Fruit fly (Drosophila melanogaster) whole organism, prepupa: ENCODE data around the gene CG10353.
A peak's percentile ranks its signal among the peaks of the same experiment; 100 is the strongest.

Experiments
- CG10631 ChIP-seq: fragments of 200-800 bp; sonication (Bioruptor generic); optimal IDR thresholded peaks from 2 replicates; lab custom pipeline; 2016; ENCODE audit warnings: missing biosample characterization, missing genetic modification characterization
- CG10669 ChIP-seq: fragments of 200-800 bp; sonication (Bioruptor generic); optimal IDR thresholded peaks from 3 replicates; lab custom pipeline; 2018; ENCODE audit warnings: missing biosample characterization, mild to moderate bottlenecking, missing genetic modification characterization, moderate library complexity
- CG11294 ChIP-seq: fragments of 200-800 bp; sonication (Bioruptor generic); IDR thresholded peaks from 2 replicates; pipeline ENCODE4 v1.3.6; 2022; ENCODE audit warnings: missing biosample characterization, missing genetic modification characterization
- CG11762 ChIP-seq: fragments of 200-800 bp; sonication (Bioruptor generic); optimal IDR thresholded peaks from 3 replicates; lab custom pipeline; 2016; ENCODE audit warnings: missing biosample characterization, missing genetic modification characterization; ENCODE audit not compliant: insufficient read depth
- CG15336 ChIP-seq: fragments of 200-800 bp; sonication (Bioruptor generic); IDR thresholded peaks from 2 replicates; pipeline ENCODE4 v1.3.6; 2022; ENCODE audit warnings: missing biosample characterization, missing genetic modification characterization
- CG16779 ChIP-seq: fragments of 200-800 bp; sonication (Bioruptor generic); optimal IDR thresholded peaks from 3 replicates; lab custom pipeline; 2017; ENCODE audit warnings: missing biosample characterization, mild to moderate bottlenecking, missing genetic modification characterization
- CG32006 ChIP-seq: fragments of 200-800 bp; sonication (Bioruptor generic); optimal IDR thresholded peaks from 3 replicates; lab custom pipeline; 2017; ENCODE audit warnings: missing biosample characterization, mild to moderate bottlenecking, missing genetic modification characterization
- CG3919 ChIP-seq: fragments of 200-800 bp; sonication (Bioruptor generic); optimal IDR thresholded peaks from 3 replicates; lab custom pipeline; 2016; ENCODE audit warnings: missing biosample characterization, missing genetic modification characterization
- CG6276 ChIP-seq: fragments of 200-800 bp; sonication (Bioruptor generic); optimal IDR thresholded peaks from 2 replicates; lab custom pipeline; 2017; ENCODE audit warnings: missing biosample characterization, mild to moderate bottlenecking, missing genetic modification characterization
- CG6792 ChIP-seq: fragments of 200-800 bp; sonication (Bioruptor generic); optimal IDR thresholded peaks from 3 replicates; lab custom pipeline; 2016; ENCODE audit warnings: missing biosample characterization, missing genetic modification characterization
- CG6808 ChIP-seq: fragments of 200-800 bp; sonication (Bioruptor generic); optimal IDR thresholded peaks from 3 replicates; lab custom pipeline; 2017; ENCODE audit warnings: missing biosample characterization, missing genetic modification characterization, mild to moderate bottlenecking, moderate library complexity, missing genetic modification reagents
- CG7368 ChIP-seq: fragments of 200-800 bp; sonication (Bioruptor generic); optimal IDR thresholded peaks from 3 replicates; lab custom pipeline; 2016; ENCODE audit warnings: missing biosample characterization, missing genetic modification characterization
- CG8119 ChIP-seq: fragments of 200-800 bp; sonication (Bioruptor generic); IDR thresholded peaks from 3 replicates; pipeline ENCODE4 v1.3.6; 2022; ENCODE audit warnings: missing biosample characterization, missing genetic modification characterization
- CG8319 ChIP-seq: fragments of 200-800 bp; sonication (Bioruptor generic); optimal IDR thresholded peaks from 3 replicates; lab custom pipeline; 2016; ENCODE audit warnings: missing biosample characterization, missing genetic modification characterization
- CG9139 ChIP-seq: fragments of 200-800 bp; sonication (Bioruptor generic); optimal IDR thresholded peaks from 3 replicates; lab custom pipeline; 2017; ENCODE audit warnings: missing biosample characterization, mild to moderate bottlenecking, missing genetic modification characterization
- Eip78C ChIP-seq: fragments of 200-800 bp; sonication (Bioruptor generic); peaks from one replicate; lab custom pipeline; 2016; ENCODE audit warnings: missing biosample characterization, missing genetic modification characterization
- Eip93F ChIP-seq: fragments of 200-800 bp; sonication (Bioruptor generic); optimal IDR thresholded peaks from 2 replicates; lab custom pipeline; 2016; ENCODE audit warnings: missing biosample characterization, mild to moderate bottlenecking, missing genetic modification characterization
- Ets21C ChIP-seq: fragments of 200-800 bp; sonication (Bioruptor generic); optimal IDR thresholded peaks from 3 replicates; lab custom pipeline; 2016; ENCODE audit warnings: missing biosample characterization, missing genetic modification characterization
- Gug ChIP-seq: fragments of 200-800 bp; sonication (Bioruptor generic); IDR thresholded peaks from 2 replicates; pipeline ENCODE4 v1.3.6; 2022; ENCODE audit warnings: missing biosample characterization, missing genetic modification characterization
- Hr39 ChIP-seq: fragments of 200-800 bp; sonication (Bioruptor generic); optimal IDR thresholded peaks from 2 replicates; lab custom pipeline; 2016; ENCODE audit warnings: missing biosample characterization, missing genetic modification characterization
- Hr4 ChIP-seq: fragments of 200-800 bp; sonication (Bioruptor generic); optimal IDR thresholded peaks from 3 replicates; lab custom pipeline; 2016; ENCODE audit warnings: missing biosample characterization, missing genetic modification characterization
- Lpt ChIP-seq: fragments of 200-800 bp; sonication (Bioruptor generic); optimal IDR thresholded peaks from 3 replicates; lab custom pipeline; 2016; ENCODE audit warnings: missing biosample characterization, missing genetic modification characterization
- Met ChIP-seq: fragments of 200-800 bp; sonication (Bioruptor generic); optimal IDR thresholded peaks from 3 replicates; lab custom pipeline; 2016; ENCODE audit warnings: missing biosample characterization, missing genetic modification characterization
- OdsH ChIP-seq: fragments of 200-800 bp; sonication (Bioruptor generic); optimal IDR thresholded peaks from 3 replicates; lab custom pipeline; 2016; ENCODE audit warnings: missing biosample characterization, missing genetic modification characterization
- Sox102F ChIP-seq: fragments of 200-800 bp; sonication (Bioruptor generic); optimal IDR thresholded peaks from 2 replicates; lab custom pipeline; 2016; ENCODE audit warnings: missing biosample characterization, mild to moderate bottlenecking, missing genetic modification characterization
- Sox14 ChIP-seq: fragments of 200-800 bp; sonication (Bioruptor generic); optimal IDR thresholded peaks from 3 replicates; lab custom pipeline; 2016; ENCODE audit warnings: missing biosample characterization, missing genetic modification characterization
- Sox15 ChIP-seq: fragments of 200-800 bp; sonication (Bioruptor generic); optimal IDR thresholded peaks from 3 replicates; lab custom pipeline; 2016; ENCODE audit warnings: missing biosample characterization, missing genetic modification characterization
- achi ChIP-seq: fragments of 200-800 bp; sonication (Bioruptor generic); optimal IDR thresholded peaks from 3 replicates; lab custom pipeline; 2016; ENCODE audit warnings: missing biosample characterization, missing genetic modification characterization
- acj6 ChIP-seq: fragments of 200-800 bp; sonication (Bioruptor generic); optimal IDR thresholded peaks from 3 replicates; lab custom pipeline; 2016; ENCODE audit warnings: missing biosample characterization, missing genetic modification characterization
- dsx ChIP-seq: fragments of 200-800 bp; optimal IDR thresholded peaks from 3 replicates; lab custom pipeline; 2019; ENCODE audit warnings: missing biosample characterization, mild to moderate bottlenecking, missing genetic modification characterization, moderate library complexity; ENCODE audit not compliant: poor library complexity, severe bottlenecking
- eg ChIP-seq: fragments of 200-800 bp; sonication (Bioruptor generic); IDR thresholded peaks from 3 replicates; pipeline ENCODE4 v1.3.6; 2022; ENCODE audit warnings: missing biosample characterization, missing genetic modification characterization
- esn ChIP-seq: fragments of 200-800 bp; sonication (Bioruptor generic); optimal IDR thresholded peaks from 2 replicates; lab custom pipeline; 2016; ENCODE audit warnings: missing biosample characterization, mild to moderate bottlenecking, missing genetic modification characterization, moderate library complexity
- fd59A ChIP-seq: fragments of 200-800 bp; sonication (Bioruptor generic); optimal IDR thresholded peaks from 2 replicates; lab custom pipeline; 2017; ENCODE audit warnings: missing biosample characterization, mild to moderate bottlenecking, missing genetic modification characterization, missing genetic modification reagents
- fd85E ChIP-seq: fragments of 200-800 bp; sonication (Bioruptor generic); optimal IDR thresholded peaks from 3 replicates; lab custom pipeline; 2016; ENCODE audit warnings: missing biosample characterization, missing genetic modification characterization
- net ChIP-seq: fragments of 200-800 bp; sonication (Bioruptor generic); optimal IDR thresholded peaks from 3 replicates; lab custom pipeline; 2016; ENCODE audit warnings: missing biosample characterization, missing genetic modification characterization
- pdm3 ChIP-seq: fragments of 200-800 bp; sonication (Bioruptor generic); optimal IDR thresholded peaks from 3 replicates; lab custom pipeline; 2016; ENCODE audit warnings: missing biosample characterization, missing genetic modification characterization
- salr ChIP-seq, 2 experiments: fragments of 200-800 bp; sonication (Bioruptor generic); optimal IDR thresholded peaks; 3 replicates each; lab custom pipeline; 2016 to 2018; ENCODE audit warnings: missing biosample characterization in 2 of 2, missing genetic modification characterization in 2 of 2, mild to moderate bottlenecking in 1 of 2
- ss ChIP-seq, 2 experiments: fragments of 200-800 bp; sonication (Bioruptor generic); optimal IDR thresholded peaks; 2 replicates in 1 of 2; 3 replicates in 1 of 2; lab custom pipeline; 2017 to 2018; ENCODE audit warnings: mild to moderate bottlenecking in 2 of 2, missing biosample characterization in 2 of 2, missing genetic modification characterization in 2 of 2, moderate library complexity in 1 of 2
- svp ChIP-seq: fragments of 200-800 bp; sonication (Bioruptor generic); peaks from one replicate; lab custom pipeline; 2016; ENCODE audit warnings: missing biosample characterization, missing genetic modification characterization
- topi ChIP-seq: fragments of 200-800 bp; sonication (Bioruptor generic); optimal IDR thresholded peaks from 3 replicates; lab custom pipeline; 2016; ENCODE audit warnings: missing biosample characterization, missing genetic modification characterization
- vri ChIP-seq: fragments of 200-800 bp; sonication (Bioruptor generic); optimal IDR thresholded peaks from 3 replicates; lab custom pipeline; 2016; ENCODE audit warnings: missing biosample characterization, mild to moderate bottlenecking, missing genetic modification characterization

CG10353 gene

dm6 chrX:11925213-11925612 is 38.3 kb upstream of the CG10353 start (continued):
- no peak for TF ChIP-seq Lpt (GFP tag; lab: Kevin White, UChicago)
- peak; percentile 78 for TF ChIP-seq CG15336 (GFP tag; lab: Robert Waterston, UW)
- TF ChIP-seq CG6792 (GFP tag; lab: Kevin White, UChicago), result peak; percentile 48
- peak; percentile 62 for TF ChIP-seq Ets21C
- peak; percentile 60 for TF ChIP-seq esn (GFP tag; lab: Kevin White, UChicago)
- TF ChIP-seq CG11294, result peak; percentile 29; the same call in 1 of the 2 replicates
- TF ChIP-seq vri (GFP tag; lab: Kevin White, UChicago), result peak; percentile 45
- TF ChIP-seq Hr39, result peak; percentile 62
- TF ChIP-seq Eip93F, result peak; percentile 68
- no peak for TF ChIP-seq ss (GFP tag; optimal IDR thresholded peaks at IDR 0.05; lab: Kevin White, UChicago)
- TF ChIP-seq CG10631 (GFP tag; lab: Kevin White, UChicago), result peak; percentile 12
- TF ChIP-seq net (GFP tag; lab: Kevin White, UChicago), result peak; percentile 36
- peak; percentile 18 for TF ChIP-seq CG8319 (GFP tag; lab: Kevin White, UChicago)
- peak; percentile 45 for TF ChIP-seq CG11762
- TF ChIP-seq topi (GFP tag; lab: Kevin White, UChicago), result peak; percentile 78
- peak; percentile 25 for TF ChIP-seq achi (GFP tag; lab: Kevin White, UChicago)
- TF ChIP-seq Hr4, result peak; percentile 28
- TF ChIP-seq CG3919 (GFP tag; lab: Kevin White, UChicago), result peak; percentile 65
- no peak for TF ChIP-seq CG10669
- TF ChIP-seq, all 60 proteins: peak for 38

- TF ChIP-seq Met (GFP tag; lab: Kevin White, UChicago) (peak; percentile 2), eg (0 out of 3 replicates have a peak, but pooled peaks have one; percentile 34), achi (GFP tag; lab: Kevin White, UChicago) (peak; percentile 6), Hr4 (peak; percentile 9), CG6808 (no peak), Gug (no peak), CG32006 (GFP tag; lab: Kevin White, UChicago) (peak; percentile 40), CG6276 (GFP tag; lab: Kevin White, UChicago) (peak; percentile 34), CG15336 (GFP tag; lab: Robert Waterston, UW) (peak; percentile 28; the same call in 1 of the 2 replicates)
Observed at dm6 chrX:11924562-11924961, 37.6 kb upstream of the CG10353 start, which contains the start of gene Sclp. Sclp (minus strand) TSS chrX:11924662.

dm6 chrX:11923698-11924097 is 36.7 kb upstream of the CG10353 start:
- TF ChIP-seq Eip93F, result peak; percentile 23
- peak; percentile 5 for TF ChIP-seq vri (GFP tag; lab: Kevin White, UChicago)
- TF ChIP-seq CG10669, result no peak
- TF ChIP-seq Eip78C, result peak; percentile 58

- TF ChIP-seq fd85E, result no peak
- TF ChIP-seq Hr4, result no peak
- no peak for TF ChIP-seq CG8119 (GFP tag; lab: Robert Waterston, UW)
- TF ChIP-seq Eip78C, result peak; percentile 70
- peak; percentile 30 for TF ChIP-seq Eip93F
- no peak for TF ChIP-seq Ets21C
- TF ChIP-seq dsx, result no peak
- TF ChIP-seq Hr39, result no peak
- no peak for TF ChIP-seq salr (GFP tag; optimal IDR thresholded peaks at IDR 0.05; lab: Kevin White, UChicago)
- TF ChIP-seq CG7368 (GFP tag; lab: Kevin White, UChicago), result no peak
- TF ChIP-seq CG32006 (GFP tag; lab: Kevin White, UChicago), result peak; percentile 6
- no peak for TF ChIP-seq Sox102F
- TF ChIP-seq Lpt (GFP tag; lab: Kevin White, UChicago), result no peak
- TF ChIP-seq vri (GFP tag; lab: Kevin White, UChicago), result peak; percentile 13
- TF ChIP-seq CG9139 (GFP tag; lab: Kevin White, UChicago), result no peak
- no peak for TF ChIP-seq Sox15 (GFP tag; lab: Kevin White, UChicago)
- TF ChIP-seq CG10631 (GFP tag; lab: Kevin White, UChicago), result no peak
- TF ChIP-seq CG16779 (tag; lab: Kevin White, UChicago), result no peak
- no peak for TF ChIP-seq pdm3 (GFP tag; lab: Kevin White, UChicago)
- TF ChIP-seq esn (GFP tag; lab: Kevin White, UChicago), result no peak
- TF ChIP-seq ss (GFP tag; optimal IDR thresholded peaks at IDR 0.05; lab: Kevin White, UChicago), result no peak
- TF ChIP-seq acj6 (GFP tag; lab: Kevin White, UChicago), result no peak
- TF ChIP-seq CG3919 (GFP tag; lab: Kevin White, UChicago), result no peak
- TF ChIP-seq OdsH (GFP tag; lab: Kevin White, UChicago), result no peak
- no peak for TF ChIP-seq Gug
- no peak for TF ChIP-seq CG6276 (GFP tag; lab: Kevin White, UChicago)
- TF ChIP-seq svp, result no peak
- TF ChIP-seq CG11294, result no peak
- no peak for TF ChIP-seq net (GFP tag; lab: Kevin White, UChicago)
- no peak for TF ChIP-seq fd59A (GFP tag; lab: Kevin White, UChicago)
- no peak for TF ChIP-seq Sox14 (GFP tag; lab: Kevin White, UChicago)
- no peak for TF ChIP-seq CG8319 (GFP tag; lab: Kevin White, UChicago)
- TF ChIP-seq CG11762, result no peak
- TF ChIP-seq CG6808, result no peak
- no peak for TF ChIP-seq CG6792 (GFP tag; lab: Kevin White, UChicago)
Observed at dm6 chrX:11922650-11923237, 35.8 kb upstream of the CG10353 start.
